Worm (Caenorhabditis elegans) whole organism, young adult: Measurements from ENCODE around the gene degt-1.

Source experiments
- B0035.1 ChIP-seq: sonication (generic microtip); optimal IDR thresholded peaks from 2 replicates; lab custom pipeline; 2016; ENCODE audit warnings: missing genetic modification characterization, mild to moderate bottlenecking, missing compliant biosample characterization, missing genotype, missing genetic modification reagents
- B0261.1 ChIP-seq: sonication (generic microtip); optimal IDR thresholded peaks from 2 replicates; lab custom pipeline; 2016; ENCODE audit warnings: mild to moderate bottlenecking, missing genetic modification characterization, moderate library complexity, missing compliant biosample characterization
- C17E4.6 ChIP-seq: fragments of 200-800 bp; sonication (Bioruptor generic); IDR thresholded peaks from 2 replicates; pipeline ENCODE4 v1.3.6; 2022; ENCODE audit warnings: missing genetic modification reagents, missing genetic modification characterization, missing compliant biosample characterization
- F33H1.4 ChIP-seq: fragments of 200-800 bp; sonication (Bioruptor generic); IDR thresholded peaks from 2 replicates; pipeline ENCODE4 v1.3.6; 2022; ENCODE audit warnings: missing genetic modification reagents, missing genetic modification characterization, missing compliant biosample characterization
- F39B2.1 ChIP-seq: fragments of 200-800 bp; sonication (Bioruptor generic); IDR thresholded peaks from 2 replicates; pipeline ENCODE4 v1.3.6; 2022; ENCODE audit warnings: missing genetic modification reagents, missing genetic modification characterization, missing compliant biosample characterization
- F52B5.7 ChIP-seq: sonication (generic microtip); optimal IDR thresholded peaks from 2 replicates; lab custom pipeline; 2016; ENCODE audit warnings: mild to moderate bottlenecking, missing genetic modification characterization, missing compliant biosample characterization
- K11D2.4 ChIP-seq: fragments of 200-800 bp; sonication (Bioruptor generic); IDR thresholded peaks from 2 replicates; pipeline ENCODE4 v1.3.6; 2022; ENCODE audit warnings: missing genetic modification reagents, missing genetic modification characterization, missing compliant biosample characterization
- T07F8.4 ChIP-seq: sonication (generic microtip); optimal IDR thresholded peaks from 2 replicates; lab custom pipeline; 2016; ENCODE audit warnings: mild to moderate bottlenecking, missing genetic modification characterization, moderate library complexity, missing compliant biosample characterization
- Y53G8AR.9 ChIP-seq: fragments of 200-800 bp; sonication (Bioruptor generic); conservative IDR thresholded peaks from 2 replicates; pipeline ENCODE4 v1.3.6; 2022; ENCODE audit warnings: missing genetic modification reagents, missing genetic modification characterization, missing compliant biosample characterization
- Y56A3A.18 ChIP-seq: fragments of 200-800 bp; sonication (Bioruptor generic); IDR thresholded peaks from 2 replicates; pipeline ENCODE4 v1.3.6; 2022; ENCODE audit warnings: missing genetic modification reagents, missing genetic modification characterization, missing compliant biosample characterization
- Y67H2A.10 ChIP-seq: fragments of 200-800 bp; sonication (Bioruptor generic); conservative IDR thresholded peaks from 2 replicates; pipeline ENCODE4 v1.3.6; 2022; ENCODE audit warnings: missing genetic modification reagents, missing genetic modification characterization, missing compliant biosample characterization
- Y79H2A.3 ChIP-seq: fragments of 200-800 bp; sonication (Bioruptor generic); conservative IDR thresholded peaks from 2 replicates; pipeline ENCODE4 v1.3.6; 2022; ENCODE audit warnings: missing genetic modification reagents, missing genetic modification characterization, missing compliant biosample characterization
- akir-1 ChIP-seq: fragments of 200-800 bp; sonication (Bioruptor generic); optimal IDR thresholded peaks from 2 replicates; lab custom pipeline; 2018; ENCODE audit warnings: mild to moderate bottlenecking, missing genetic modification characterization, moderate library complexity, missing compliant biosample characterization
- aptf-2 ChIP-seq: fragments of 200-800 bp; sonication (Bioruptor generic); conservative IDR thresholded peaks from 2 replicates; pipeline ENCODE4 v1.3.6; 2022; ENCODE audit warnings: missing genetic modification reagents, missing genetic modification characterization, missing compliant biosample characterization
- attf-6 ChIP-seq: fragments of 200-800 bp; sonication (Bioruptor generic); IDR thresholded peaks from 2 replicates; pipeline ENCODE4 v1.3.6; 2022; ENCODE audit warnings: missing genetic modification reagents, missing genetic modification characterization, missing compliant biosample characterization
- bed-1 ChIP-seq: fragments of 200-800 bp; sonication (Bioruptor generic); IDR thresholded peaks from 2 replicates; pipeline ENCODE4 v1.3.6; 2022; ENCODE audit warnings: missing genetic modification reagents, missing genetic modification characterization, missing compliant biosample characterization
- ceh-100 ChIP-seq: fragments of 200-800 bp; sonication (Bioruptor generic); IDR thresholded peaks from 2 replicates; pipeline ENCODE4 v1.3.6; 2022; ENCODE audit warnings: missing genetic modification reagents, missing genetic modification characterization, missing compliant biosample characterization
- ceh-58 ChIP-seq: fragments of 200-800 bp; sonication (Bioruptor generic); IDR thresholded peaks from 2 replicates; pipeline ENCODE4 v1.3.6; 2022; ENCODE audit warnings: missing genetic modification characterization, missing compliant biosample characterization
- ceh-79 ChIP-seq: sonication (generic microtip); optimal IDR thresholded peaks from 2 replicates; lab custom pipeline; 2017; ENCODE audit warnings: mild to moderate bottlenecking, missing genetic modification characterization, missing compliant biosample characterization
- chd-7 ChIP-seq: sonication (generic microtip); optimal IDR thresholded peaks from 2 replicates; lab custom pipeline; 2016; ENCODE audit warnings: mild to moderate bottlenecking, missing genetic modification characterization, moderate library complexity, missing compliant biosample characterization
- egl-44 ChIP-seq: fragments of 200-800 bp; sonication (Bioruptor generic); IDR thresholded peaks from 2 replicates; pipeline ENCODE4 v1.3.6; 2022; ENCODE audit warnings: missing genetic modification reagents, missing genetic modification characterization, missing compliant biosample characterization
- egrh-3 ChIP-seq: fragments of 200-800 bp; sonication (Bioruptor generic); IDR thresholded peaks from 2 replicates; pipeline ENCODE4 v1.3.6; 2022; ENCODE audit warnings: missing genetic modification reagents, missing genetic modification characterization, missing compliant biosample characterization
- ets-4 ChIP-seq: fragments of 200-800 bp; sonication (Bioruptor generic); optimal IDR thresholded peaks from 2 replicates; lab custom pipeline; 2018; ENCODE audit warnings: mild to moderate bottlenecking, missing genetic modification characterization, missing compliant biosample characterization
- hlh-12 ChIP-seq: sonication (generic microtip); optimal IDR thresholded peaks from 2 replicates; lab custom pipeline; 2016; ENCODE audit warnings: missing genetic modification characterization, missing compliant biosample characterization
- hmg-1.2 ChIP-seq: fragments of 200-800 bp; sonication (Bioruptor generic); IDR thresholded peaks from 2 replicates; pipeline ENCODE4 v1.3.6; 2022; ENCODE audit warnings: missing genetic modification reagents, missing genetic modification characterization, missing compliant biosample characterization
- let-526 ChIP-seq: fragments of 200-800 bp; sonication (Bioruptor generic); IDR thresholded peaks from 2 replicates; pipeline ENCODE4 v1.3.6; 2022; ENCODE audit warnings: missing genetic modification reagents, missing genetic modification characterization, missing compliant biosample characterization
- lin-54 ChIP-seq: fragments of 200-800 bp; sonication (Bioruptor generic); optimal IDR thresholded peaks from 2 replicates; lab custom pipeline; 2018; ENCODE audit warnings: mild to moderate bottlenecking, missing genetic modification characterization, missing compliant biosample characterization
- lsy-27 ChIP-seq: sonication (generic microtip); optimal IDR thresholded peaks from 2 replicates; lab custom pipeline; 2017; ENCODE audit warnings: missing genetic modification characterization, mild to moderate bottlenecking, missing compliant biosample characterization, antibody characterized with exemption, missing genotype, borderline replicate concordance; ENCODE audit not compliant: insufficient read depth
- madf-3 ChIP-seq: fragments of 200-800 bp; sonication (Bioruptor generic); IDR thresholded peaks from 2 replicates; pipeline ENCODE4 v1.3.6; 2022; ENCODE audit warnings: missing genetic modification reagents, missing genetic modification characterization, missing compliant biosample characterization
- mcd-1 ChIP-seq: fragments of 200-800 bp; sonication (Bioruptor generic); IDR thresholded peaks from 2 replicates; pipeline ENCODE4 v1.3.6; 2022; ENCODE audit warnings: missing genetic modification reagents, missing genetic modification characterization, missing compliant biosample characterization
- nfyb-1 ChIP-seq: fragments of 200-800 bp; sonication (Bioruptor generic); IDR thresholded peaks from 2 replicates; pipeline ENCODE4 v1.3.6; 2022; ENCODE audit warnings: missing genetic modification reagents, missing genetic modification characterization, missing compliant biosample characterization
- rcor-1 ChIP-seq: fragments of 200-800 bp; sonication (Bioruptor generic); IDR thresholded peaks from 2 replicates; pipeline ENCODE4 v1.3.6; 2022; ENCODE audit warnings: missing genetic modification reagents, missing genetic modification characterization, missing compliant biosample characterization
- rec-8 ChIP-seq, 2 experiments: sonication (generic microtip); optimal IDR thresholded peaks; 2 replicates each; lab custom pipeline; 2016; ENCODE audit warnings: mild to moderate bottlenecking in 2 of 2, missing genetic modification characterization in 2 of 2, missing genetic modification reagents in 2 of 2, missing genotype in 2 of 2, missing biosample characterization in 1 of 2, missing compliant biosample characterization in 1 of 2, moderate library complexity in 1 of 2
- rpc-1 ChIP-seq, 2 experiments: fragments of 150-350 bp in 1 of 2; sonication (generic microtip) in 1 of 2; optimal IDR thresholded peaks; 2 replicates each; lab custom pipeline; 2014 to 2018; ENCODE audit warnings: missing biosample characterization in 1 of 2, missing genetic modification characterization in 1 of 2, missing genetic modification reagents in 1 of 2, missing genotype in 1 of 2
- sdz-38 ChIP-seq: sonication (generic microtip); optimal IDR thresholded peaks from 2 replicates; lab custom pipeline; 2016; ENCODE audit warnings: missing genotype, missing genetic modification characterization, missing compliant biosample characterization
- snpc-4 ChIP-seq, 5 experiments: fragments of 150-350 bp in 1 of 5; sonication (generic microtip) in 4 of 5; optimal IDR thresholded peaks; 2 replicates each; lab custom pipeline; 2014 to 2018; ENCODE audit warnings: missing genetic modification characterization in 5 of 5, missing biosample characterization in 3 of 5, antibody characterized with exemption in 2 of 5, mild to moderate bottlenecking in 2 of 5, missing compliant biosample characterization in 2 of 5, missing genotype in 2 of 5, moderate library complexity in 2 of 5, missing genetic modification reagents in 1 of 5
- zfh-2 ChIP-seq: fragments of 200-800 bp; sonication (Bioruptor generic); conservative IDR thresholded peaks from 2 replicates; pipeline ENCODE4 v1.3.6; 2022; ENCODE audit warnings: missing genetic modification reagents, missing genetic modification characterization, missing compliant biosample characterization
- ztf-22 ChIP-seq: fragments of 200-800 bp; sonication (Bioruptor generic); optimal IDR thresholded peaks from 2 replicates; lab custom pipeline; 2018; ENCODE audit warnings: mild to moderate bottlenecking, missing genetic modification characterization, moderate library complexity, missing compliant biosample characterization
- ztf-25 ChIP-seq: fragments of 200-800 bp; sonication (Bioruptor generic); IDR thresholded peaks from 2 replicates; pipeline ENCODE4 v1.3.6; 2022; ENCODE audit warnings: missing genetic modification reagents, missing genetic modification characterization, missing compliant biosample characterization
- ztf-28 ChIP-seq: fragments of 200-800 bp; sonication (Bioruptor generic); IDR thresholded peaks from 2 replicates; pipeline ENCODE4 v1.3.6; 2022; ENCODE audit warnings: missing genetic modification reagents, missing genetic modification characterization, missing compliant biosample characterization
- ztf-6 ChIP-seq: fragments of 200-800 bp; sonication (Bioruptor generic); IDR thresholded peaks from 2 replicates; pipeline ENCODE4 v1.3.6; 2022; ENCODE audit warnings: missing genetic modification reagents, missing genetic modification characterization, missing compliant biosample characterization

The degt-1 gene

ce11 chrV:10574197-10574596 lies 34.1 kb downstream of the degt-1 start:
- TF ChIP-seq akir-1, result no peak
- TF ChIP-seq ets-4 (GFP tag; lab: Kevin White, UChicago), result no peak
- no peak for TF ChIP-seq ztf-28 (GFP tag; lab: Robert Waterston, UW)
- no peak for TF ChIP-seq egrh-3 (GFP tag; lab: Robert Waterston, UW)
- TF ChIP-seq hlh-12 (tag; lab: Kevin White, UChicago), result no peak

- TF ChIP-seq mcd-1 (GFP tag; lab: Robert Waterston, UW) (0 out of 2 replicates have a peak, but pooled peaks have one; percentile 9), bed-1 (no peak)
Observed at ce11 chrV:10576319-10576718, 36.2 kb downstream of the degt-1 start, which contains the start of gene vps-54. TSS of gene vps-54 (minus strand) at chrV:10576419.

- 0 out of 2 replicates have a peak, but pooled peaks have one; percentile 33 for TF ChIP-seq Y53G8AR.9
- TF ChIP-seq sdz-38, result no peak
- TF ChIP-seq egl-44 (GFP tag; lab: Robert Waterston, UW), result no peak
- no peak for TF ChIP-seq ztf-25 (GFP tag; lab: Robert Waterston, UW)
- TF ChIP-seq madf-3 (GFP tag; lab: Robert Waterston, UW), result no peak
- TF ChIP-seq, all 124 proteins: peak for 1
Observed at ce11 chrV:10578226-10578625, 38.1 kb downstream of the degt-1 start, which contains the start of gene mics-1. TSS of gene mics-1 (minus strand) at chrV:10578326.

- TF ChIP-seq attf-6 (0 out of 2 replicates have a peak, but pooled peaks have one; percentile 38), lin-54 (GFP tag; lab: Kevin White, UChicago) (peak; percentile 84), ztf-22 (no peak), B0035.1 (no peak), rcor-1 (GFP tag; lab: Robert Waterston, UW) (peak; percentile 60), hlh-12 (tag; lab: Kevin White, UChicago) (no peak), let-526 (GFP tag; lab: Robert Waterston, UW) (no peak), rec-8 (tag; optimal IDR thresholded peaks at IDR 0.05; lab: Kevin White, UChicago) (no peak), T07F8.4 (no peak), F33H1.4 (GFP tag; lab: Robert Waterston, UW) (peak; percentile 56), hmg-1.2 (no peak; the same call in 1 of the 2 replicates), ceh-58 (GFP tag; lab: Robert Waterston, UW) (no peak), snpc-4 (GFP tag; optimal IDR thresholded peaks at IDR 0.05; lab: Kevin White, UChicago) (peak; percentile 19), snpc-4 (tag; optimal IDR thresholded peaks at IDR 0.05; lab: Kevin White, UChicago) (peak in 2 of 4 experiments; percentile 47 to 63), lsy-27 (tag; lab: Kevin White, UChicago) (no peak), ceh-79 (tag; lab: Kevin White, UChicago) (no peak), zfh-2 (GFP tag; lab: Robert Waterston, UW) (no peak), mcd-1 (GFP tag; lab: Robert Waterston, UW) (peak; percentile 82), nfyb-1 (GFP tag; lab: Robert Waterston, UW) (peak; percentile 74), F52B5.7 (tag; lab: Kevin White, UChicago) (no peak), ceh-100 (GFP tag; lab: Robert Waterston, UW) (no peak; the same call in 1 of the 2 replicates), ztf-6 (GFP tag; lab: Robert Waterston, UW) (no peak), aptf-2 (GFP tag; lab: Robert Waterston, UW) (no peak), F39B2.1 (GFP tag; lab: Robert Waterston, UW) (no peak), B0261.1 (no peak), Y56A3A.18 (peak; percentile 86), akir-1 (no peak), rpc-1 (optimal IDR thresholded peaks at IDR 0.05; lab: Kevin White, UChicago) (no peak), rpc-1 (tag; optimal IDR thresholded peaks at IDR 0.05; lab: Kevin White, UChicago) (no peak), K11D2.4 (GFP tag; lab: Robert Waterston, UW) (peak; percentile 63; the same call in 1 of the 2 replicates), Y53G8AR.9 (peak; percentile 87), madf-3 (GFP tag; lab: Robert Waterston, UW) (peak; percentile 77; the same call in 1 of the 2 replicates), chd-7 (tag; lab: Kevin White, UChicago) (no peak), C17E4.6 (no peak), Y79H2A.3 (GFP tag; lab: Robert Waterston, UW) (no peak), Y67H2A.10 (GFP tag; lab: Robert Waterston, UW) (no peak)
Observed at ce11 chrV:10578938-10579337, 38.8 kb downstream of the degt-1 start, which contains the start of the genes erh-1 and lpd-9. TSS of gene erh-1 (minus strand) at chrV:10579141. TSS of gene lpd-9 (plus strand) at chrV:10579305.
